Worm (Caenorhabditis elegans) whole organism, L2 larva: Measurements from ENCODE around the gene ZK632.4.

Source experiments
- C34F6.9 ChIP-seq: fragments of 150-350 bp; optimal IDR thresholded peaks from 2 replicates; lab custom pipeline; 2014; ENCODE audit warnings: missing biosample characterization, missing genetic modification characterization
- F13H6.1 ChIP-seq: sonication (generic microtip); optimal IDR thresholded peaks from 2 replicates; lab custom pipeline; 2016; ENCODE audit warnings: missing genetic modification characterization, missing compliant biosample characterization
- R02D3.7 ChIP-seq: fragments of 150-350 bp; optimal IDR thresholded peaks from 2 replicates; lab custom pipeline; 2014; ENCODE audit warnings: missing biosample characterization, missing genetic modification characterization
- Y55F3AM.14 ChIP-seq: fragments of 200-800 bp; sonication (Bioruptor generic); optimal IDR thresholded peaks from 2 replicates; lab custom pipeline; 2018; ENCODE audit warnings: mild to moderate bottlenecking, missing genetic modification characterization, missing compliant biosample characterization
- ZK546.5 ChIP-seq: sonication (generic microtip); optimal IDR thresholded peaks from 2 replicates; lab custom pipeline; 2017; ENCODE audit warnings: missing biosample characterization, missing genetic modification characterization
- alr-1 ChIP-seq: fragments of 150-350 bp; optimal IDR thresholded peaks from 2 replicates; lab custom pipeline; 2014; ENCODE audit warnings: missing biosample characterization, missing genetic modification characterization
- aly-2 ChIP-seq: fragments of 150-350 bp; optimal IDR thresholded peaks from 2 replicates; lab custom pipeline; 2014; ENCODE audit warnings: missing biosample characterization, missing genetic modification characterization
- ama-1 ChIP-seq: fragments of 150-350 bp; optimal IDR thresholded peaks from 2 replicates; lab custom pipeline; 2018; ENCODE audit warnings: inconsistent platforms
- blmp-1 ChIP-seq: sonication (generic microtip); optimal IDR thresholded peaks from 2 replicates; lab custom pipeline; 2017; ENCODE audit warnings: missing genetic modification characterization, mild to moderate bottlenecking, missing compliant biosample characterization, antibody characterized with exemption, moderate library complexity; ENCODE audit not compliant: insufficient read depth
- ceh-16 ChIP-seq: fragments of 150-350 bp; optimal IDR thresholded peaks from 2 replicates; lab custom pipeline; 2014; ENCODE audit warnings: missing biosample characterization, missing genetic modification characterization
- ceh-82 ChIP-seq: fragments of 150-350 bp; optimal IDR thresholded peaks from 2 replicates; lab custom pipeline; 2014; ENCODE audit warnings: missing biosample characterization, missing genetic modification characterization
- crh-2 ChIP-seq: sonication (generic microtip); optimal IDR thresholded peaks from 2 replicates; lab custom pipeline; 2017; ENCODE audit warnings: missing biosample characterization, missing genetic modification characterization
- dmd-4 ChIP-seq: sonication (generic microtip); optimal IDR thresholded peaks from 2 replicates; lab custom pipeline; 2017; ENCODE audit warnings: missing biosample characterization, missing genetic modification characterization
- egl-27 ChIP-seq: sonication (generic microtip); optimal IDR thresholded peaks from 3 replicates; lab custom pipeline; 2017; ENCODE audit warnings: missing biosample characterization, missing genetic modification reagents, missing genetic modification characterization
- elt-1 ChIP-seq: fragments of 150-350 bp; optimal IDR thresholded peaks from 2 replicates; lab custom pipeline; 2014; ENCODE audit warnings: missing biosample characterization, missing genetic modification characterization
- elt-3 ChIP-seq: sonication (generic microtip); optimal IDR thresholded peaks from 2 replicates; lab custom pipeline; 2017; ENCODE audit warnings: missing biosample characterization, missing genetic modification characterization
- fos-1 ChIP-seq: fragments of 150-350 bp; optimal IDR thresholded peaks from 2 replicates; lab custom pipeline; 2014; ENCODE audit warnings: missing biosample characterization, missing genetic modification characterization
- gmeb-1 ChIP-seq: fragments of 150-350 bp; optimal IDR thresholded peaks from 2 replicates; lab custom pipeline; 2014; ENCODE audit warnings: missing biosample characterization, missing genetic modification characterization
- lin-11 ChIP-seq: fragments of 150-350 bp; sonication (generic microtip); optimal IDR thresholded peaks from 2 replicates; lab custom pipeline; 2014; ENCODE audit warnings: missing biosample characterization, missing genetic modification characterization, inconsistent platforms, mixed read lengths
- lin-13 ChIP-seq: fragments of 150-350 bp; optimal IDR thresholded peaks from 2 replicates; lab custom pipeline; 2014; ENCODE audit warnings: missing biosample characterization, missing genetic modification reagents, missing genetic modification characterization
- lin-39 ChIP-seq: fragments of 150-350 bp; optimal IDR thresholded peaks from 2 replicates; lab custom pipeline; 2014; ENCODE audit warnings: missing biosample characterization, missing genetic modification reagents, missing genetic modification characterization
- lsy-2 ChIP-seq, 2 experiments: fragments of 150-350 bp in 1 of 2; sonication (generic microtip) in 1 of 2; optimal IDR thresholded peaks; 2 replicates each; lab custom pipeline; 2014 to 2017; ENCODE audit warnings: missing biosample characterization in 2 of 2, missing genetic modification characterization in 2 of 2
- mab-5 ChIP-seq: fragments of 150-350 bp; optimal IDR thresholded peaks from 2 replicates; lab custom pipeline; 2014; ENCODE audit warnings: missing biosample characterization, missing genetic modification characterization
- mdl-1 ChIP-seq, 2 experiments: fragments of 150-350 bp in 1 of 2; sonication (generic microtip) in 1 of 2; optimal IDR thresholded peaks; 2 replicates each; lab custom pipeline; 2017; ENCODE audit warnings: missing biosample characterization in 2 of 2, missing genetic modification characterization in 2 of 2
- nhr-10 ChIP-seq: sonication (generic microtip); optimal IDR thresholded peaks from 2 replicates; lab custom pipeline; 2017; ENCODE audit warnings: missing biosample characterization, missing genetic modification characterization
- nhr-129 ChIP-seq: fragments of 150-350 bp; optimal IDR thresholded peaks from 2 replicates; lab custom pipeline; 2014; ENCODE audit warnings: missing biosample characterization, missing genetic modification characterization
- nhr-21 ChIP-seq: fragments of 150-350 bp; optimal IDR thresholded peaks from 2 replicates; lab custom pipeline; 2014; ENCODE audit warnings: missing biosample characterization, missing genetic modification characterization
- nhr-23 ChIP-seq: fragments of 150-350 bp; optimal IDR thresholded peaks from 2 replicates; lab custom pipeline; 2014; ENCODE audit warnings: missing biosample characterization, missing genetic modification reagents, missing genetic modification characterization
- nhr-237 ChIP-seq: fragments of 150-350 bp; optimal IDR thresholded peaks from 2 replicates; lab custom pipeline; 2014; ENCODE audit warnings: missing biosample characterization, missing genetic modification characterization
- nhr-25 ChIP-seq: fragments of 150-350 bp; sonication (generic microtip); optimal IDR thresholded peaks from 3 replicates; lab custom pipeline; 2014; ENCODE audit warnings: missing biosample characterization, missing genetic modification characterization
- nhr-6 ChIP-seq: fragments of 150-350 bp; optimal IDR thresholded peaks from 2 replicates; lab custom pipeline; 2014; ENCODE audit warnings: missing biosample characterization, missing genetic modification characterization
- peb-1 ChIP-seq: fragments of 150-350 bp; optimal IDR thresholded peaks from 2 replicates; lab custom pipeline; 2014; ENCODE audit warnings: missing biosample characterization, missing genetic modification characterization
- skn-1 ChIP-seq: sonication (generic microtip); optimal IDR thresholded peaks from 2 replicates; lab custom pipeline; 2017; ENCODE audit warnings: missing biosample characterization, missing genetic modification characterization
- sma-3 ChIP-seq: sonication (generic microtip); optimal IDR thresholded peaks from 2 replicates; lab custom pipeline; 2016; ENCODE audit warnings: missing genetic modification reagents, missing genetic modification characterization, missing compliant biosample characterization
- sma-9 ChIP-seq, 2 experiments: fragments of 150-350 bp in 1 of 2; sonication (generic microtip) in 1 of 2; optimal IDR thresholded peaks; 2 replicates each; lab custom pipeline; 2014 to 2016; ENCODE audit warnings: missing genetic modification characterization in 2 of 2, mild to moderate bottlenecking in 1 of 2, missing biosample characterization in 1 of 2, missing compliant biosample characterization in 1 of 2, missing genetic modification reagents in 1 of 2, moderate library complexity in 1 of 2
- unc-55 ChIP-seq: fragments of 150-350 bp; sonication (generic microtip); optimal IDR thresholded peaks from 3 replicates; lab custom pipeline; 2014; ENCODE audit warnings: missing biosample characterization, missing genetic modification reagents, missing genetic modification characterization
- unc-62 ChIP-seq: fragments of 150-350 bp; optimal IDR thresholded peaks from 2 replicates; lab custom pipeline; 2014; ENCODE audit warnings: missing biosample characterization, missing genetic modification reagents, missing genetic modification characterization
- zag-1 ChIP-seq: fragments of 150-350 bp; optimal IDR thresholded peaks from 2 replicates; lab custom pipeline; 2014; ENCODE audit warnings: missing biosample characterization, missing genetic modification characterization
- ztf-1 ChIP-seq: fragments of 200-800 bp; sonication (Bioruptor generic); conservative IDR thresholded peaks from 2 replicates; pipeline ENCODE4 v1.3.6; 2022; ENCODE audit warnings: missing genetic modification characterization, missing compliant biosample characterization
- ztf-4 ChIP-seq: fragments of 150-350 bp; optimal IDR thresholded peaks from 2 replicates; lab custom pipeline; 2014; ENCODE audit warnings: missing biosample characterization, missing genetic modification characterization

Gene ZK632.4

ce11 chrIII:9808179-9808578 lies 925 bp upstream of the ZK632.4 start, which contains the start of gene gtap-2:
Gene gtap-2 (plus strand): TSS chrIII:9808544.
- TF ChIP-seq ZK546.5 (tag; lab: Kevin White, UChicago), result no peak
- TF ChIP-seq sma-9 (GFP tag; optimal IDR thresholded peaks at IDR 0.05; lab: Kevin White, UChicago), result peak; percentile 15
- no peak for TF ChIP-seq sma-9 (tag; optimal IDR thresholded peaks at IDR 0.05; lab: Kevin White, UChicago)
- TF ChIP-seq ama-1 (lab: Kevin White, UChicago), result no peak
- no peak for TF ChIP-seq fos-1 (tag; lab: Kevin White, UChicago)
- no peak for TF ChIP-seq R02D3.7 (tag; lab: Kevin White, UChicago)
- no peak for TF ChIP-seq elt-1
- TF ChIP-seq peb-1 (tag; lab: Kevin White, UChicago), result no peak
- no peak for TF ChIP-seq sma-3 (GFP tag; lab: Kevin White, UChicago)
- no peak for TF ChIP-seq mab-5 (tag; lab: Kevin White, UChicago)
- no peak for TF ChIP-seq zag-1 (tag; lab: Kevin White, UChicago)
- no peak for TF ChIP-seq lin-39 (tag; lab: Kevin White, UChicago)
- TF ChIP-seq nhr-10 (tag; lab: Kevin White, UChicago), result no peak
- peak; percentile 64 for TF ChIP-seq unc-55 (GFP tag; lab: Kevin White, UChicago)
- TF ChIP-seq gmeb-1 (tag; lab: Kevin White, UChicago), result no peak
- peak; percentile 69 for TF ChIP-seq C34F6.9 (tag; lab: Kevin White, UChicago)
- TF ChIP-seq nhr-237 (tag; lab: Kevin White, UChicago), result no peak
- no peak for TF ChIP-seq nhr-6 (tag; lab: Kevin White, UChicago)
- no peak for TF ChIP-seq skn-1 (tag; lab: Kevin White, UChicago)
- no peak for TF ChIP-seq egl-27 (tag; lab: Kevin White, UChicago)
- TF ChIP-seq unc-62 (GFP tag; lab: Kevin White, UChicago), result no peak
- TF ChIP-seq lin-11 (tag; lab: Kevin White, UChicago), result no peak
- no peak for TF ChIP-seq ztf-1
- peak in 1 of 2 experiments; percentile 65 for TF ChIP-seq lsy-2 (tag; optimal IDR thresholded peaks at IDR 0.05; lab: Kevin White, UChicago)
- no peak for TF ChIP-seq elt-3 (tag; lab: Kevin White, UChicago)

ce11 chrIII:9807560-9808046 lies 349 bp upstream of the ZK632.4 start:
- TF ChIP-seq aly-2 (tag; lab: Kevin White, UChicago) (no peak), nhr-21 (tag; lab: Kevin White, UChicago) (peak; percentile 63), C34F6.9 (tag; lab: Kevin White, UChicago) (no peak), mab-5 (tag; lab: Kevin White, UChicago) (no peak), nhr-129 (tag; lab: Kevin White, UChicago) (peak; percentile 13), sma-3 (GFP tag; lab: Kevin White, UChicago) (peak; percentile 61), lsy-2 (tag; optimal IDR thresholded peaks at IDR 0.05; lab: Kevin White, UChicago) (peak in 1 of 2 experiments; percentile 26), lin-39 (tag; lab: Kevin White, UChicago) (no peak), nhr-237 (tag; lab: Kevin White, UChicago) (no peak), blmp-1 (tag; lab: Kevin White, UChicago) (peak; percentile 46), unc-62 (GFP tag; lab: Kevin White, UChicago) (no peak), ztf-4 (peak; percentile 14), mdl-1 (tag; optimal IDR thresholded peaks at IDR 0.05; lab: Kevin White, UChicago) (peak in 1 of 2 experiments; percentile 28), nhr-25 (peak; percentile 75), sma-9 (GFP tag; optimal IDR thresholded peaks at IDR 0.05; lab: Kevin White, UChicago) (peak; percentile 62), sma-9 (tag; optimal IDR thresholded peaks at IDR 0.05; lab: Kevin White, UChicago) (no peak), nhr-10 (tag; lab: Kevin White, UChicago) (no peak), Y55F3AM.14 (GFP tag; lab: Kevin White, UChicago) (peak; percentile 3), gmeb-1 (tag; lab: Kevin White, UChicago) (peak; percentile 52), ama-1 (lab: Kevin White, UChicago) (peak; percentile 80), crh-2 (peak; percentile 23)

- no peak for TF ChIP-seq dmd-4 (tag; lab: Kevin White, UChicago)
- peak; percentile 96 for TF ChIP-seq nhr-129 (tag; lab: Kevin White, UChicago)
- TF ChIP-seq unc-62 (GFP tag; lab: Kevin White, UChicago), result no peak
- peak; percentile 37 for TF ChIP-seq lin-13 (GFP tag; lab: Kevin White, UChicago)
- no peak for TF ChIP-seq alr-1 (tag; lab: Kevin White, UChicago)
- peak in 1 of 2 experiments; percentile 19 for TF ChIP-seq lsy-2 (tag; optimal IDR thresholded peaks at IDR 0.05; lab: Kevin White, UChicago)
- TF ChIP-seq gmeb-1 (tag; lab: Kevin White, UChicago), result peak; percentile 19
- no peak for TF ChIP-seq R02D3.7 (tag; lab: Kevin White, UChicago)
- TF ChIP-seq ceh-16 (tag; lab: Kevin White, UChicago), result no peak
- peak; percentile 46 for TF ChIP-seq ztf-4
- TF ChIP-seq elt-3 (tag; lab: Kevin White, UChicago), result no peak
- no peak for TF ChIP-seq nhr-23 (tag; lab: Kevin White, UChicago)
- peak; percentile 26 for TF ChIP-seq nhr-21 (tag; lab: Kevin White, UChicago)
- no peak for TF ChIP-seq ceh-82 (tag; lab: Kevin White, UChicago)
- peak; percentile 42 for TF ChIP-seq sma-3 (GFP tag; lab: Kevin White, UChicago)
- TF ChIP-seq F13H6.1, result no peak
These were observed 2.1 kb downstream of the ZK632.4 start, which contains the start of gene riok-3 for ce11 chrIII:9804997-9805610. Gene riok-3 (minus strand): TSS chrIII:9805011.
